Fruit fly (Drosophila melanogaster): ENCODE data around the gene CG4297.

The CG4297 gene

DNA sequence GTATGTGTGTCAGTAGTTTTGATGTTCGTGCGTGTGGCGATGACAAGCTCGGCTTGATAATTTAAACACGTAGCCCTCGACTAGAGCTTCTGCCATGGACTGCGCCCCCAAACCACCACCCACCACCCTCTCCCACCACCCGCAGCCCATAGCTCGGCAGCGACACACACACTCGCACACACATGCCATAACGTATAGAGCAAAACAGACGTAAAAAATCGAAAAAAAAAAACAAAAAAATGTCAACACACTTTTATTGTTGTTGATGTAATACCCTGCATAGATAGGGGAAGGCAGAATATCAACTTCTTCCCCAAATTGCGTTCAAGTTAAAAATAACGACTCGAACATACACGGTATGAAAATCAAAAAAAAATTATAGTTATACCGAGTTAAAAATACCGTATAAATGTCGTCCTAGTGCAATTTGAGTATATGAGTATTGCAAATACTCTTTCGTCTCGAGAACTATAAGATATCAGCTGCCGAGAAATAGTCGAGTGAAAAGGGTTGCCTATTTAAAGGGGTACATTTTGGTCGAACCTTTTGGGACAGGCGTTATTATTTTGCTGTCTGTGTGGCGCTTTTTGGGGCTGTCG lies 1.6 kb downstream of the CG4297 start (continued):
- TF ChIP-seq Hr39 (GFP tag; optimal IDR thresholded peaks at IDR 0.05), result peak; percentile 71
- TF ChIP-seq CG10669 (GFP tag; optimal IDR thresholded peaks at IDR 0.05), result no peak
- TF ChIP-seq CG6808 (GFP tag; optimal IDR thresholded peaks at IDR 0.05), result peak; percentile 68
- TF ChIP-seq salr (GFP tag; optimal IDR thresholded peaks at IDR 0.05), result peak in 1 of 2 experiments; percentile 60
- TF ChIP-seq dsx (GFP tag; optimal IDR thresholded peaks at IDR 0.05; ENCODE audit: poor library complexity, severe bottlenecking), result no peak
- TF ChIP-seq Sox15 (GFP tag; optimal IDR thresholded peaks at IDR 0.05), result peak; percentile 15
- peak; percentile 21 for TF ChIP-seq cyc (GFP tag; optimal IDR thresholded peaks at IDR 0.05)
- TF ChIP-seq CG11762 (GFP tag; optimal IDR thresholded peaks at IDR 0.05; ENCODE audit: insufficient read depth), result peak; percentile 44
- peak; percentile 64 for TF ChIP-seq Sox14 (GFP tag; optimal IDR thresholded peaks at IDR 0.05)
- TF ChIP-seq Met (GFP tag; optimal IDR thresholded peaks at IDR 0.05), result peak; percentile 62
- TF ChIP-seq spab (GFP tag; optimal IDR thresholded peaks at IDR 0.05), result peak; percentile 5
- no peak for TF ChIP-seq fd59A (GFP tag; optimal IDR thresholded peaks at IDR 0.05)
- peak; percentile 80 for TF ChIP-seq fkh (GFP tag; optimal IDR thresholded peaks at IDR 0.05)
- TF ChIP-seq Eip93F (GFP tag; optimal IDR thresholded peaks at IDR 0.05), result no peak
- TF ChIP-seq OdsH (GFP tag; optimal IDR thresholded peaks at IDR 0.05), result peak; percentile 68
- peak; percentile 58 for TF ChIP-seq pdm3 (GFP tag; optimal IDR thresholded peaks at IDR 0.05)
- peak; percentile 29; the same call in 1 of the 3 replicates for TF ChIP-seq CG6163 (GFP tag; IDR thresholded peaks at IDR 0.05)
- peak; percentile 41 for TF ChIP-seq acj6 (GFP tag; optimal IDR thresholded peaks at IDR 0.05)
- peak; percentile 34 for TF ChIP-seq CG6792 (GFP tag; optimal IDR thresholded peaks at IDR 0.05)
- TF ChIP-seq esn (GFP tag; optimal IDR thresholded peaks at IDR 0.05), result peak; percentile 52
- TF ChIP-seq CG1621 (tag; optimal IDR thresholded peaks at IDR 0.05), result no peak
- TF ChIP-seq CG9139 (GFP tag; optimal IDR thresholded peaks at IDR 0.05), result peak; percentile 1
- TF ChIP-seq CG8119 (GFP tag; IDR thresholded peaks at IDR 0.05), result peak; percentile 59; the same call in 2 of the 3 replicates
- TF ChIP-seq CG6276 (GFP tag; optimal IDR thresholded peaks at IDR 0.05), result peak; percentile 76

- no peak for TF ChIP-seq Eip93F (GFP tag; optimal IDR thresholded peaks at IDR 0.05)
- no peak for TF ChIP-seq eg (GFP tag; IDR thresholded peaks at IDR 0.05)
- no peak for TF ChIP-seq esn (GFP tag; optimal IDR thresholded peaks at IDR 0.05)
- TF ChIP-seq Sox102F (GFP tag; optimal IDR thresholded peaks at IDR 0.05), result no peak
- TF ChIP-seq salr (GFP tag; optimal IDR thresholded peaks at IDR 0.05), result no peak
- no peak for TF ChIP-seq pdm3 (GFP tag; optimal IDR thresholded peaks at IDR 0.05)
- TF ChIP-seq Hr38 (GFP tag; optimal IDR thresholded peaks at IDR 0.05), result no peak
- no peak for TF ChIP-seq Eip75B (GFP tag; optimal IDR thresholded peaks at IDR 0.05)
- no peak for TF ChIP-seq achi (GFP tag; optimal IDR thresholded peaks at IDR 0.05)
- no peak for TF ChIP-seq spab (GFP tag; optimal IDR thresholded peaks at IDR 0.05)
- TF ChIP-seq CG11762 (GFP tag; optimal IDR thresholded peaks at IDR 0.05; ENCODE audit: insufficient read depth), result no peak
- no peak for TF ChIP-seq CG10631 (GFP tag; optimal IDR thresholded peaks at IDR 0.05)
Observed at dm6 chr2L:469912-470311, 2.1 kb downstream of the CG4297 start.

DNA sequence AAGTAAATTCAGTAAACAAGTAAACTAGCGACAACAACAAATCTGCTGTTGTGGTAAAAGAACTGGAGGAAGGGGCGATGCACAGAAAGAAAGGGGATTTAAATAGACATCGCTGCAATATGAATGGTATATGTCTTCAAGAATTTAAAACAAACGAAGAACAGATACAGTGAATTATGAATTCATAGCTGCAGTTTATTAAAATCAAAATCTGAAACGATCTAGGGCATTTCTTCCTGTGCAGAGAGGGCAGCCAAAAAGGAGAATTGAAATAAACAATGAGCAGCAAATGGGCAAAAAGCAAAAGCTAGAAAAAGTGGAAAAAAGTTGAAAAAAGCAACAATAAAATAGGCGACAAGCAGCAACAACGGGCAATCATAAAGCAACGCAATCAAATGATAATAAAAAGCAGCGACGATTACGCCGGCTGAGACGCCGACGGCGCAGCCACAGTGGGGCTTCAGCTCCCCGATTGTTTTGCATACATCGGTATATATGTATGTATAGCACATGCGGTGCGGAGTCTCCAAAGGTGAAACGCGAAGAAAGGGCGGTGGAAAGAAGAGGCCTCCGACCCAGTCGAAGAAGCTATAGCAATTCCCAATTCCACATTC lies 3.1 kb downstream of the CG4297 start:
- TF ChIP-seq CG31627 (GFP tag; optimal IDR thresholded peaks at IDR 0.05) (peak; percentile 37), CG6808 (GFP tag; optimal IDR thresholded peaks at IDR 0.05) (peak; percentile 45), Eip75B (GFP tag; optimal IDR thresholded peaks at IDR 0.05) (peak; percentile 34), CG4318 (GFP tag; optimal IDR thresholded peaks at IDR 0.05) (peak; percentile 69), CG6792 (GFP tag; optimal IDR thresholded peaks at IDR 0.05) (peak; percentile 40), CG1621 (tag; optimal IDR thresholded peaks at IDR 0.05) (peak; percentile 31), CG8319 (GFP tag; optimal IDR thresholded peaks at IDR 0.05) (no peak), fd85E (GFP tag; optimal IDR thresholded peaks at IDR 0.05) (no peak), esn (GFP tag; optimal IDR thresholded peaks at IDR 0.05) (peak; percentile 47), CG3032 (tag; optimal IDR thresholded peaks at IDR 0.05) (peak; percentile 30), CG16779 (tag; optimal IDR thresholded peaks at IDR 0.05) (peak; percentile 63), CG7368 (GFP tag; optimal IDR thresholded peaks at IDR 0.05) (peak; percentile 47), Smox (GFP tag; optimal IDR thresholded peaks at IDR 0.05) (peak; percentile 19), CG32006 (GFP tag; optimal IDR thresholded peaks at IDR 0.05) (peak; percentile 87), achi (GFP tag; optimal IDR thresholded peaks at IDR 0.05) (peak; percentile 43), Eip93F (GFP tag; optimal IDR thresholded peaks at IDR 0.05) (no peak), vri (GFP tag; optimal IDR thresholded peaks at IDR 0.05) (peak; percentile 80), OdsH (GFP tag; optimal IDR thresholded peaks at IDR 0.05) (peak; percentile 61), eg (GFP tag; IDR thresholded peaks at IDR 0.05) (peak; percentile 84), dsx (GFP tag; optimal IDR thresholded peaks at IDR 0.05; ENCODE audit: poor library complexity, severe bottlenecking) (peak; percentile 45), lz (GFP tag; optimal IDR thresholded peaks at IDR 0.05) (peak; percentile 49), Lpt (GFP tag; optimal IDR thresholded peaks at IDR 0.05) (peak; percentile 65), Sox15 (GFP tag; optimal IDR thresholded peaks at IDR 0.05) (no peak), salr (GFP tag; optimal IDR thresholded peaks at IDR 0.05) (peak in 1 of 2 experiments; percentile 69), net (GFP tag; optimal IDR thresholded peaks at IDR 0.05) (peak; percentile 76), CG11762 (GFP tag; optimal IDR thresholded peaks at IDR 0.05; ENCODE audit: insufficient read depth) (peak; percentile 42), fd59A (GFP tag; optimal IDR thresholded peaks at IDR 0.05) (no peak), fkh (GFP tag; optimal IDR thresholded peaks at IDR 0.05) (no peak)

All from whole organism, prepupa.